Worm (Caenorhabditis elegans) whole organism, mixed stage, embryonic: ENCODE results near the gene vit-1.

Source experiments
- M03D4.4 ChIP-seq: sonication (generic microtip); optimal IDR thresholded peaks from 2 replicates; lab custom pipeline; 2017; ENCODE audit warnings: mild to moderate bottlenecking, missing genetic modification characterization, missing compliant biosample characterization
- bed-3 ChIP-seq: fragments of 200-800 bp; sonication (Bioruptor generic); optimal IDR thresholded peaks from 3 replicates; lab custom pipeline; 2018; ENCODE audit warnings: mild to moderate bottlenecking, missing genetic modification characterization, moderate library complexity, missing compliant biosample characterization
- blmp-1 ChIP-seq: fragments of 150-350 bp; optimal IDR thresholded peaks from 2 replicates; lab custom pipeline; 2014; ENCODE audit warnings: missing biosample characterization, missing genetic modification characterization
- ceh-39 ChIP-seq: fragments of 150-350 bp; optimal IDR thresholded peaks from 2 replicates; lab custom pipeline; 2014; ENCODE audit warnings: missing biosample characterization, missing genetic modification characterization
- ceh-43 ChIP-seq: fragments of 200-800 bp; sonication (Bioruptor generic); optimal IDR thresholded peaks from 2 replicates; lab custom pipeline; 2018; ENCODE audit warnings: mild to moderate bottlenecking, missing genetic modification characterization, moderate library complexity, missing compliant biosample characterization
- ces-1 ChIP-seq: fragments of 150-350 bp; optimal IDR thresholded peaks from 2 replicates; lab custom pipeline; 2014; ENCODE audit warnings: missing biosample characterization, missing genetic modification reagents, missing genetic modification characterization
- cnd-1 ChIP-seq: fragments of 200-800 bp; sonication (Bioruptor generic); optimal IDR thresholded peaks from 2 replicates; lab custom pipeline; 2018; ENCODE audit warnings: mild to moderate bottlenecking, missing genetic modification characterization, missing compliant biosample characterization
- elt-1 ChIP-seq: sonication (generic microtip); optimal IDR thresholded peaks from 2 replicates; lab custom pipeline; 2017; ENCODE audit warnings: missing genetic modification characterization, mild to moderate bottlenecking, missing compliant biosample characterization, antibody characterized with exemption, moderate library complexity, borderline replicate concordance; ENCODE audit not compliant: insufficient read depth
- elt-3 ChIP-seq: fragments of 150-350 bp; optimal IDR thresholded peaks from 2 replicates; lab custom pipeline; 2014; ENCODE audit warnings: missing biosample characterization, missing genetic modification characterization
- ham-2 ChIP-seq: fragments of 200-800 bp; sonication (Bioruptor generic); optimal IDR thresholded peaks from 2 replicates; lab custom pipeline; 2018; ENCODE audit warnings: mild to moderate bottlenecking, missing genetic modification characterization, missing compliant biosample characterization
- hlh-1 ChIP-seq: fragments of 150-350 bp; optimal IDR thresholded peaks from 2 replicates; lab custom pipeline; 2014; ENCODE audit warnings: missing biosample characterization, missing genetic modification reagents, missing genetic modification characterization
- lin-13 ChIP-seq: fragments of 150-350 bp; optimal IDR thresholded peaks from 2 replicates; lab custom pipeline; 2014; ENCODE audit warnings: missing biosample characterization, missing genetic modification characterization
- lin-32 ChIP-seq: fragments of 200-800 bp; sonication (Bioruptor generic); optimal IDR thresholded peaks from 2 replicates; lab custom pipeline; 2018; ENCODE audit warnings: mild to moderate bottlenecking, missing genetic modification characterization, missing compliant biosample characterization
- lsy-2 ChIP-seq: fragments of 150-350 bp; optimal IDR thresholded peaks from 2 replicates; lab custom pipeline; 2014; ENCODE audit warnings: missing biosample characterization, missing genetic modification characterization
- mab-5 ChIP-seq: fragments of 150-350 bp; optimal IDR thresholded peaks from 2 replicates; lab custom pipeline; 2014; ENCODE audit warnings: missing biosample characterization, missing genetic modification characterization
- mep-1 ChIP-seq: fragments of 150-350 bp; optimal IDR thresholded peaks from 2 replicates; lab custom pipeline; 2017; ENCODE audit warnings: missing biosample characterization, missing genetic modification reagents, missing genetic modification characterization, inconsistent platforms
- mls-2 ChIP-seq: sonication (generic microtip); optimal IDR thresholded peaks from 2 replicates; lab custom pipeline; 2016; ENCODE audit warnings: mild to moderate bottlenecking, missing genetic modification characterization, moderate library complexity, missing compliant biosample characterization
- nhr-12 ChIP-seq: fragments of 150-350 bp; optimal IDR thresholded peaks from 2 replicates; lab custom pipeline; 2014; ENCODE audit warnings: missing biosample characterization, missing genetic modification characterization
- nhr-237 ChIP-seq: fragments of 150-350 bp; optimal IDR thresholded peaks from 2 replicates; lab custom pipeline; 2014; ENCODE audit warnings: missing biosample characterization, missing genetic modification characterization
- nhr-28 ChIP-seq: fragments of 150-350 bp; optimal IDR thresholded peaks from 2 replicates; lab custom pipeline; 2014; ENCODE audit warnings: missing biosample characterization, missing genetic modification characterization
- nhr-76 ChIP-seq: sonication (generic microtip); optimal IDR thresholded peaks from 2 replicates; lab custom pipeline; 2017; ENCODE audit warnings: missing biosample characterization, missing genetic modification characterization
- pha-4 ChIP-seq: fragments of 150-350 bp; optimal IDR thresholded peaks from 2 replicates; lab custom pipeline; 2018; ENCODE audit warnings: missing biosample characterization, missing genetic modification reagents, missing genetic modification characterization
- tbx-8 ChIP-seq: fragments of 200-800 bp; sonication (Bioruptor generic); optimal IDR thresholded peaks from 2 replicates; lab custom pipeline; 2018; ENCODE audit warnings: mild to moderate bottlenecking, missing genetic modification characterization, moderate library complexity, missing compliant biosample characterization
- unc-120 ChIP-seq: sonication (generic microtip); optimal IDR thresholded peaks from 2 replicates; lab custom pipeline; 2017; ENCODE audit warnings: missing genetic modification characterization, missing compliant biosample characterization; ENCODE audit not compliant: poor library complexity, severe bottlenecking
- unc-39 ChIP-seq: fragments of 150-350 bp; optimal IDR thresholded peaks from 2 replicates; lab custom pipeline; 2014; ENCODE audit warnings: missing biosample characterization, missing genetic modification characterization
- unc-62 ChIP-seq: fragments of 150-350 bp; optimal IDR thresholded peaks from 2 replicates; lab custom pipeline; 2014; ENCODE audit warnings: missing biosample characterization, missing genetic modification reagents, missing genetic modification characterization
- zip-8 ChIP-seq: fragments of 150-350 bp; optimal IDR thresholded peaks from 2 replicates; lab custom pipeline; 2014; ENCODE audit warnings: missing biosample characterization, missing genetic modification characterization
- ztf-11 ChIP-seq: fragments of 150-350 bp; optimal IDR thresholded peaks from 2 replicates; lab custom pipeline; 2014; ENCODE audit warnings: missing biosample characterization, missing genetic modification characterization

Gene vit-1

ce11 chrX:7727601-7728000, at the start of gene vit-1:
Gene vit-1, plus strand, starts transcription at chrX:7727889.
- TF ChIP-seq lin-13 (tag; lab: Kevin White, UChicago) (no peak), pha-4 (tag; lab: Kevin White, UChicago) (no peak), ztf-11 (tag; lab: Kevin White, UChicago) (no peak), blmp-1 (tag; lab: Kevin White, UChicago) (no peak), cnd-1 (tag; lab: Kevin White, UChicago) (no peak), nhr-76 (tag; lab: Kevin White, UChicago) (no peak), mep-1 (tag; lab: Kevin White, UChicago) (no peak), unc-39 (tag; lab: Kevin White, UChicago) (no peak), mab-5 (tag; lab: Kevin White, UChicago) (no peak), lin-32 (GFP tag; lab: Kevin White, UChicago) (no peak), nhr-12 (tag; lab: Kevin White, UChicago) (no peak), hlh-1 (no peak), M03D4.4 (tag; lab: Kevin White, UChicago) (no peak)

DNA sequence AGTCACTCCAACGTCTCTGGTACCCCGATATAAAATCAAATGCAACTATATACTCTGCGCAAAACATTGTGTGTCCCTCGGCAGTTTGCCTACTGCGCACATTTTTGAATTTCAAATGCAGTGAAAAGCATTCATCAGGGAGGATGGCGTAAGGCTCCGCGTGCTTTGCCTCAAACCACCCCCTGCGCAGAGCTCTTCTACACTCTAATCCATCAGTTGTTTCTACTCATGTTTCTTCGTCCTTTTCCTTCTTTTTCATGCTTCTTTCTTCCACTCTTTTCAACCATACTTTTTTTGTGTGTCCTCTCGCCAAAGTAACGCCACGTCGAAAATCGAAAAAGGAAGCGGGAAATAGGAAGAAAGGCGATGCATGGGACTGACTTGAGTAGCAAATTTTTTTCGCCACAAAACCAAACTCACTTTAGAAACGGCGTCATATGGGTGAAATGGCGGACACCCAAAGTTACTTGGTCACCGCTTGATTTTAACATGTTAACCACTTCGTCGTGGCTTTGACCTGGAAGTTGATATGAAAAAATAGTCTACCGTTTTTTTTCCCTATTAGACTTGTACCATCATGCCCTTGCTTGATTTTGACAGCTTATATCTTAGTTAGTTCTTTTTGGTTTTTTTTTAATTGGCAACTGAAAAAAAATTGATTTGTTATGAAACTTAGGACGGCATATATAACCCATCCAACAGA, 49.1 kb upstream of the vit-1 start:
- peak; percentile 20 for TF ChIP-seq ces-1 (GFP tag; lab: Kevin White, UChicago)
- TF ChIP-seq nhr-76 (tag; lab: Kevin White, UChicago), result no peak

- TF ChIP-seq ces-1 (GFP tag; lab: Kevin White, UChicago) (peak; percentile 87), ham-2 (GFP tag; lab: Kevin White, UChicago) (no peak), elt-1 (no peak)
- TF ChIP-seq, all 35 proteins: peak for 1
Measured at ce11 chrX:7679835-7680234, 47.9 kb upstream of the vit-1 start.

DNA sequence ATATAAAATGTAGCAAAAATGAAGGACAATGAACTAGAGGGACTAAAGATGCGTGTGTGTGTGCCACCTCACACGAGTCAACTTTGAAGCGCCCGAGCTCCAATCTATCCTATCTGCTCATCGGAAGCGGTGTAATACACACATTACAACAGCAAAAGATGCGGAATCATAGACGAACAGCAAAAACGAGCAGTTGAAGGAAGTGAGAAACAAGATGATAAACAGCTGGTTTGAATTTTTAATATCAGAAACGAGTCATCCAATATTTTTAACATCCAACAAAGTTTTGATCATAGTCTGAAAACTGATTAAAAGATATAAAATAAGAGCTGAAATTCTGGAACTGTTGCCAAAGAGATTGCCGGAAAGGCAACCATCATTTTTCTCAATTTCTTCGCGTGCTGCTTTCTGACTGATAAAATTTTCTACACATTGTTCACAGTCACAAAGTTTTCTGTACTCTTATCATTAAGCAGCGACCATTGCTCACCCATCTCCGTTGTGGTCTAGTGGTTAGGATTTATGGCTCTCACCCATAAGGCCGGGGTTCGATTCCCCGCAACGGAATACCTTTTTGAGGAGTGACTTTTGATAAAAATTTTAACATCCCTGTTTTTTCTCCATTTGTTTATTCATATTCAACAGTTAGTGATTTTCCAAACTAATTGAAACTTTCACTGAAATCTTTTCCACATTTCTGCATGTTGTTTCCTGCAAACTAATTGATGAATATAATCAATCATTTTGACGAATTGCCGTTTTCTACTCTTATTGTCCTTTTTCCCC, 47.0 kb upstream of the vit-1 start, which contains the start of gene stn-2:
stn-2 (minus strand) TSS at position 75 of the 786 bp plus-strand sequence.
- TF ChIP-seq zip-8 (tag; lab: Kevin White, UChicago) (no peak), unc-120 (peak; percentile 43), tbx-8 (no peak), mep-1 (tag; lab: Kevin White, UChicago) (no peak), elt-1 (no peak), ceh-43 (no peak), elt-3 (tag; lab: Kevin White, UChicago) (no peak), lsy-2 (tag; lab: Kevin White, UChicago) (no peak), ceh-39 (no peak), hlh-1 (peak; percentile 87), unc-39 (tag; lab: Kevin White, UChicago) (no peak), pha-4 (tag; lab: Kevin White, UChicago) (no peak)
- TF ChIP-seq, all 35 proteins: peak for 2

ce11 chrX:7681965-7682946, 45.4 kb upstream of the vit-1 start, which contains the start of gene unc-18:
Gene unc-18, plus strand, starts transcription at chrX:7682896.
- peak; percentile 83 for TF ChIP-seq ces-1 (GFP tag; lab: Kevin White, UChicago)
- peak; percentile 47 for TF ChIP-seq unc-62 (GFP tag; lab: Kevin White, UChicago)
- no peak for TF ChIP-seq mls-2 (tag; lab: Kevin White, UChicago)

- no peak for TF ChIP-seq mab-5 (tag; lab: Kevin White, UChicago)
- TF ChIP-seq lin-32 (GFP tag; lab: Kevin White, UChicago), result no peak
- no peak for TF ChIP-seq ztf-11 (tag; lab: Kevin White, UChicago)
- TF ChIP-seq bed-3 (GFP tag; lab: Kevin White, UChicago), result no peak
- no peak for TF ChIP-seq mep-1 (tag; lab: Kevin White, UChicago)
- TF ChIP-seq tbx-8, result no peak
- TF ChIP-seq cnd-1 (tag; lab: Kevin White, UChicago), result no peak
- TF ChIP-seq lin-13 (tag; lab: Kevin White, UChicago), result no peak
- TF ChIP-seq ceh-39, result no peak
- no peak for TF ChIP-seq zip-8 (tag; lab: Kevin White, UChicago)
- no peak for TF ChIP-seq ceh-43
- no peak for TF ChIP-seq ham-2 (GFP tag; lab: Kevin White, UChicago)
- TF ChIP-seq nhr-28 (tag; lab: Kevin White, UChicago), result no peak
- TF ChIP-seq nhr-237 (tag; lab: Kevin White, UChicago), result no peak
- no peak for TF ChIP-seq M03D4.4 (tag; lab: Kevin White, UChicago)
Measured at ce11 chrX:7689119-7689518, 38.6 kb upstream of the vit-1 start, which contains the start of gene clik-2. Gene clik-2, minus strand, starts transcription at chrX:7689219.
